Worm (Caenorhabditis elegans) whole organism, L3 larva: ENCODE results near the gene F37A8.5.
A peak's percentile ranks its signal among the peaks of the same experiment; 100 is the strongest.

Experiments used
- R02D3.7 ChIP-seq: fragments of 150-350 bp; optimal IDR thresholded peaks from 2 replicates; lab custom pipeline; 2014; ENCODE audit warnings: missing biosample characterization, missing genetic modification characterization
- ZK546.5 ChIP-seq: sonication (generic microtip); optimal IDR thresholded peaks from 2 replicates; lab custom pipeline; 2017; ENCODE audit warnings: missing biosample characterization, missing genetic modification characterization
- aly-2 ChIP-seq: fragments of 150-350 bp; optimal IDR thresholded peaks from 2 replicates; lab custom pipeline; 2014; ENCODE audit warnings: missing biosample characterization, missing genetic modification characterization
- ama-1 ChIP-seq: fragments of 150-350 bp; optimal IDR thresholded peaks from 2 replicates; lab custom pipeline; 2018
- ceh-16 ChIP-seq: sonication (generic microtip); optimal IDR thresholded peaks from 2 replicates; lab custom pipeline; 2017; ENCODE audit warnings: missing biosample characterization, missing genetic modification characterization
- ceh-28 ChIP-seq: fragments of 150-350 bp; optimal IDR thresholded peaks from 2 replicates; lab custom pipeline; 2014; ENCODE audit warnings: missing biosample characterization, missing genetic modification reagents, missing genetic modification characterization
- ceh-9 ChIP-seq: sonication (generic microtip); optimal IDR thresholded peaks from 2 replicates; lab custom pipeline; 2018; ENCODE audit warnings: missing biosample characterization, missing genetic modification characterization
- daf-12 ChIP-seq: fragments of 150-350 bp; optimal IDR thresholded peaks from 2 replicates; lab custom pipeline; 2014; ENCODE audit warnings: missing biosample characterization, missing genetic modification reagents, missing genetic modification characterization
- egl-27 ChIP-seq: sonication (generic microtip); optimal IDR thresholded peaks from 4 replicates; lab custom pipeline; 2017; ENCODE audit warnings: missing biosample characterization, missing genetic modification reagents, missing genetic modification characterization
- egl-5 ChIP-seq: fragments of 150-350 bp; optimal IDR thresholded peaks from 2 replicates; lab custom pipeline; 2017; ENCODE audit warnings: missing biosample characterization, missing genetic modification reagents, missing genetic modification characterization, inconsistent platforms
- elt-1 ChIP-seq: fragments of 150-350 bp; optimal IDR thresholded peaks from 2 replicates; lab custom pipeline; 2014; ENCODE audit warnings: missing biosample characterization, missing genetic modification characterization
- elt-2 ChIP-seq: sonication (generic microtip); optimal IDR thresholded peaks from 2 replicates; lab custom pipeline; 2016; ENCODE audit warnings: missing genetic modification reagents, mild to moderate bottlenecking, missing genetic modification characterization, missing compliant biosample characterization
- elt-3 ChIP-seq, 3 experiments: fragments of 150-350 bp in 1 of 3; sonication (generic microtip) in 2 of 3; optimal IDR thresholded peaks; 2 replicates in 2 of 3; 4 replicates in 1 of 3; lab custom pipeline; 2014 to 2017; ENCODE audit warnings: missing biosample characterization in 3 of 3, missing genetic modification characterization in 3 of 3
- eor-1 ChIP-seq, 2 experiments: fragments of 150-350 bp; optimal IDR thresholded peaks; 2 replicates each; lab custom pipeline; 2014 to 2018; ENCODE audit warnings: missing biosample characterization in 2 of 2, missing genetic modification characterization in 2 of 2
- fkh-10 ChIP-seq: sonication (generic microtip); optimal IDR thresholded peaks from 2 replicates; lab custom pipeline; 2017; ENCODE audit warnings: missing biosample characterization, missing genetic modification reagents, missing genetic modification characterization
- fkh-2 ChIP-seq: fragments of 150-350 bp; optimal IDR thresholded peaks from 2 replicates; lab custom pipeline; 2014; ENCODE audit warnings: missing biosample characterization, missing genetic modification reagents, missing genetic modification characterization
- fos-1 ChIP-seq: fragments of 150-350 bp; optimal IDR thresholded peaks from 2 replicates; lab custom pipeline; 2014; ENCODE audit warnings: missing biosample characterization, missing genetic modification characterization
- hmg-11 ChIP-seq: sonication (generic microtip); optimal IDR thresholded peaks from 2 replicates; lab custom pipeline; 2016; ENCODE audit warnings: missing genetic modification characterization, missing compliant biosample characterization
- jun-1 ChIP-seq: fragments of 150-350 bp; optimal IDR thresholded peaks from 2 replicates; lab custom pipeline; 2014; ENCODE audit warnings: missing biosample characterization, missing genetic modification reagents, missing genetic modification characterization
- lin-15B ChIP-seq: fragments of 150-350 bp; optimal IDR thresholded peaks from 2 replicates; lab custom pipeline; 2014; ENCODE audit warnings: missing biosample characterization, missing genetic modification characterization
- lsy-12 ChIP-seq: sonication (generic microtip); optimal IDR thresholded peaks from 2 replicates; lab custom pipeline; 2016; ENCODE audit warnings: mild to moderate bottlenecking, missing genetic modification characterization, missing compliant biosample characterization
- mdl-1 ChIP-seq: fragments of 150-350 bp; optimal IDR thresholded peaks from 2 replicates; lab custom pipeline; 2014; ENCODE audit warnings: missing biosample characterization, missing genetic modification characterization
- mml-1 ChIP-seq: fragments of 150-350 bp; sonication (generic microtip); optimal IDR thresholded peaks from 3 replicates; lab custom pipeline; 2014; ENCODE audit warnings: missing biosample characterization, missing genetic modification characterization
- nfya-1 ChIP-seq: sonication (generic microtip); optimal IDR thresholded peaks from 2 replicates; lab custom pipeline; 2017; ENCODE audit warnings: missing genetic modification characterization, mild to moderate bottlenecking, missing compliant biosample characterization, antibody characterized with exemption, moderate library complexity; ENCODE audit not compliant: insufficient read depth
- nhr-12 ChIP-seq: fragments of 150-350 bp; optimal IDR thresholded peaks from 2 replicates; lab custom pipeline; 2014; ENCODE audit warnings: missing biosample characterization, missing genetic modification characterization
- nhr-23 ChIP-seq: fragments of 150-350 bp; optimal IDR thresholded peaks from 2 replicates; lab custom pipeline; 2014; ENCODE audit warnings: missing biosample characterization, missing genetic modification reagents, missing genetic modification characterization
- nhr-237 ChIP-seq: fragments of 150-350 bp; optimal IDR thresholded peaks from 2 replicates; lab custom pipeline; 2014; ENCODE audit warnings: missing biosample characterization, missing genetic modification characterization
- nhr-25 ChIP-seq: sonication (generic microtip); optimal IDR thresholded peaks from 2 replicates; lab custom pipeline; 2017; ENCODE audit warnings: missing biosample characterization, missing genetic modification characterization
- nhr-28 ChIP-seq: fragments of 150-350 bp; optimal IDR thresholded peaks from 2 replicates; lab custom pipeline; 2014; ENCODE audit warnings: missing biosample characterization, missing genetic modification characterization
- nhr-43 ChIP-seq: sonication (generic microtip); optimal IDR thresholded peaks from 2 replicates; lab custom pipeline; 2016; ENCODE audit warnings: mild to moderate bottlenecking, missing genetic modification characterization, missing compliant biosample characterization; ENCODE audit not compliant: poor library complexity, severe bottlenecking
- nhr-67 ChIP-seq: fragments of 150-350 bp; optimal IDR thresholded peaks from 2 replicates; lab custom pipeline; 2014; ENCODE audit warnings: missing biosample characterization, missing genetic modification characterization
- nhr-76 ChIP-seq: fragments of 150-350 bp; sonication (generic microtip); optimal IDR thresholded peaks from 5 replicates; lab custom pipeline; 2014; ENCODE audit warnings: missing biosample characterization, missing genetic modification characterization
- nhr-77 ChIP-seq: fragments of 150-350 bp; optimal IDR thresholded peaks from 2 replicates; lab custom pipeline; 2014; ENCODE audit warnings: missing biosample characterization, missing genetic modification characterization
- pha-4 ChIP-seq: fragments of 150-350 bp; optimal IDR thresholded peaks from 2 replicates; lab custom pipeline; 2014; ENCODE audit warnings: missing biosample characterization, missing genetic modification reagents, missing genetic modification characterization
- pqm-1 ChIP-seq: fragments of 150-350 bp; optimal IDR thresholded peaks from 2 replicates; lab custom pipeline; 2017; ENCODE audit warnings: missing biosample characterization, missing genetic modification characterization, inconsistent platforms
- sea-2 ChIP-seq: fragments of 150-350 bp; sonication (generic microtip); optimal IDR thresholded peaks from 4 replicates; lab custom pipeline; 2014; ENCODE audit warnings: missing biosample characterization, missing genetic modification reagents, missing genetic modification characterization
- skn-1 ChIP-seq: fragments of 150-350 bp; optimal IDR thresholded peaks from 2 replicates; lab custom pipeline; 2014; ENCODE audit warnings: missing biosample characterization, missing genetic modification characterization
- snpc-4 ChIP-seq: fragments of 150-350 bp; optimal IDR thresholded peaks from 2 replicates; lab custom pipeline; 2014; ENCODE audit warnings: missing biosample characterization, missing genetic modification characterization
- tbx-2 ChIP-seq: sonication (generic microtip); optimal IDR thresholded peaks from 2 replicates; lab custom pipeline; 2016; ENCODE audit warnings: mild to moderate bottlenecking, missing genetic modification characterization, missing compliant biosample characterization
- unc-39 ChIP-seq: sonication (generic microtip); optimal IDR thresholded peaks from 4 replicates; lab custom pipeline; 2017; ENCODE audit warnings: missing biosample characterization, missing genetic modification characterization
- unc-62 ChIP-seq: fragments of 150-350 bp; sonication (generic microtip); optimal IDR thresholded peaks from 4 replicates; lab custom pipeline; 2014; ENCODE audit warnings: missing biosample characterization, missing genetic modification reagents, missing genetic modification characterization
- zag-1 ChIP-seq: fragments of 150-350 bp; optimal IDR thresholded peaks from 2 replicates; lab custom pipeline; 2014; ENCODE audit warnings: missing biosample characterization, missing genetic modification characterization
- ztf-11 ChIP-seq: fragments of 150-350 bp; optimal IDR thresholded peaks from 2 replicates; lab custom pipeline; 2014; ENCODE audit warnings: missing biosample characterization, missing genetic modification characterization
- ztf-4 ChIP-seq: fragments of 150-350 bp; optimal IDR thresholded peaks from 2 replicates; lab custom pipeline; 2014; ENCODE audit warnings: missing biosample characterization, missing genetic modification characterization

Gene F37A8.5

DNA sequence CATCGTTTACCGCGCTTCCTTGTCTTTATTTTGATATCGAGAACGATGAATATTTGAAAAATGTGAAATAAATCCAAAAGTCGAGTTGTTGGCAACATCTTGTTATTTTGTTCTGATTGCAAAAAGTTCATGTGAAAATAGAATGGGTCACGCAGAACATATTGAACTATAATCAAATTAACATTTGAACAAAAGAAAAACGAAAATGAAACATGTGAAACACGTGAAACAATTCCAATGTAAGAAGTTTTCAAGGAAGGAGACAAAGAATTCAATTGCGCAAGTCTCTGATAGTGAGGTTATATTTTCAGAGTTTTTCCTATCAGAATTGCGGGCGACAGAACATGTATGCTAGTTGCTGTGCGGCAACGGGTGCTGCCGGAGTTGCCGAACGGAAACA, 25.0 kb upstream of the F37A8.5 start, which contains the start of gene F37A8.2:
TSS of gene F37A8.2 (minus strand) at position 101 of the 400 bp plus-strand sequence.
- TF ChIP-seq nhr-67 = no peak
- no peak for TF ChIP-seq aly-2 (tag; lab: Kevin White, UChicago)
- no peak for TF ChIP-seq elt-1
- TF ChIP-seq hmg-11 = no peak
- no peak for TF ChIP-seq sea-2 (GFP tag; lab: Kevin White, UChicago)
- TF ChIP-seq lin-15B (tag; lab: Kevin White, UChicago) = no peak
- TF ChIP-seq ceh-16 = no peak
- TF ChIP-seq jun-1 = no peak
- no peak for TF ChIP-seq nhr-12 (tag; lab: Kevin White, UChicago)
- no peak for TF ChIP-seq eor-1 (tag; optimal IDR thresholded peaks at IDR 0.05; lab: Kevin White, UChicago)
- no peak for TF ChIP-seq egl-27 (tag; lab: Kevin White, UChicago)
- no peak for TF ChIP-seq mml-1 (tag; lab: Kevin White, UChicago)
- TF ChIP-seq, all 47 proteins: peak for 0

DNA sequence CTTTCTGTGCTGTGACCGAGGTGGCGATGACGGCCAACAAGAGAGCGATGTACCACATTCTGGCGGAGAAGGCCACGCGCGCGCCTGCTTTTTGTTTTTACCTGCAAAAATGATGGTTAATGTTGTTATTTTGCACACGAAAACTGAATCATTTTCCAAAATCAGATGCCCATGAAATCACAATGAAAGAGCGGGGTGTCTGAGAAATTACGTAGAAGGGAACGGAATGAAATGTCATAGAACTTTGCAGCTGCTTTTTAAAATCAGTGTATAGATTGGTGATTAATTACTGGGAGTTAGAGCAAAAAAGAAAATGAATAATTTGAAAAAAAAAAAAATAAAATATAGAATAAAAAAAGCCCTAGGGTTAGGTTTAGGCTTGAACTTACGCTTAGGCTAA, 20.6 kb upstream of the F37A8.5 start, which contains the start of gene npl-10:
TSS of gene npl-10 (minus strand) at position 101 of the 400 bp plus-strand sequence.
- TF ChIP-seq eor-1 (tag; optimal IDR thresholded peaks at IDR 0.05; lab: Kevin White, UChicago) (no peak), fos-1 (tag; lab: Kevin White, UChicago) (no peak), ama-1 (lab: Kevin White, UChicago) (no peak), skn-1 (tag; lab: Kevin White, UChicago) (no peak), nhr-76 (tag; lab: Kevin White, UChicago) (no peak), mdl-1 (tag; lab: Kevin White, UChicago) (no peak), ceh-16 (no peak), egl-27 (tag; lab: Kevin White, UChicago) (no peak), nhr-67 (no peak), nhr-43 (no peak), elt-3 (tag; optimal IDR thresholded peaks at IDR 0.05; lab: Kevin White, UChicago) (no peak), aly-2 (tag; lab: Kevin White, UChicago) (no peak), elt-2 (tag; lab: Kevin White, UChicago) (no peak)

DNA sequence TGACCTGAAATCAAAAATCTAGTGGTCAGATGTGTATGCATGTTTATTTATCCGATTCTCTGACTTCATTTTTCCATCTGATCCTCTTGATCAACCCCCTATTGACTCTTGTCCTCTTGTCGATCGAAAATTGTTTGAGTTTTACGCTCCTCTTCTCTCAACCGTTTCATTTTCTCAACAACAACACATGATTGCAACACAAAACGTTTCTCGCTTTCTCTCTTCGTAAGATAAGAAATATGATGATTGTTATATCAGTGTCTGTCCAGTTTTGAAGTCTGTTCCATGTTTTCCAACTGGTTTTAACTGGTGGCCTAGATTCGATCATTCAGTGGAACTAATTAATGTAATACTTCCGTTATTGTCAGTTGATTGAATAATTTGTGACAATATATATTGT, 4.4 kb upstream of the F37A8.5 start:
- peak; percentile 8 for TF ChIP-seq nfya-1 (tag; lab: Kevin White, UChicago)
- peak; percentile 26 for TF ChIP-seq elt-2 (tag; lab: Kevin White, UChicago)
- TF ChIP-seq snpc-4 (tag; lab: Kevin White, UChicago) = peak; percentile 15
- TF ChIP-seq nhr-43 = peak; percentile 46
- no peak for TF ChIP-seq nhr-76 (tag; lab: Kevin White, UChicago)
- peak; percentile 80 for TF ChIP-seq pha-4 (tag; lab: Kevin White, UChicago)
- peak; percentile 77 for TF ChIP-seq nhr-23 (tag; lab: Kevin White, UChicago)
- peak; percentile 26 for TF ChIP-seq pqm-1 (tag; lab: Kevin White, UChicago)
- TF ChIP-seq elt-1 = no peak
- no peak for TF ChIP-seq daf-12 (tag; lab: Kevin White, UChicago)

DNA sequence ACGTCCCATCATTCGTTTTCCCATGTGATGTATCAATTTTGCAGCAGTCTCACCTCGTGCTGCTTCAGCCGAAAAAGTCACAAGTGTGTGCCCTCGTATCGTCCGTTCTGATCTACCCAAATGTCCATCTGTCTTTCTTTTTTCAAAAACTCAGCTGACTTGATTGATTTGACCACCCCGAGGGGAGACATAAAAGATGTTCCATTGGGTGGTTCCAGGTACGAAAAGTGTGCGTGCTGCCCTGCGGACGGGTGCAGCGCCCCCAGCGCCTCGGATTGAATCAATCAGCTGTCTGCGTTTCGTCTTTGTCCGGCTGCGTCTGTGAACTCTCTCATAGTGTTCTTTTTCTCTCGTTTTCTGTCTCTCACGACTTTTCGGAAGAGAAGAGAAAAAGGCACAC, 3.2 kb upstream of the F37A8.5 start:
- TF ChIP-seq mml-1 (tag; lab: Kevin White, UChicago) = no peak
- no peak for TF ChIP-seq fos-1 (tag; lab: Kevin White, UChicago)
- TF ChIP-seq ztf-11 = no peak
- peak; percentile 69 for TF ChIP-seq ceh-28 (tag; lab: Kevin White, UChicago)
- TF ChIP-seq pqm-1 (tag; lab: Kevin White, UChicago) = no peak
- TF ChIP-seq nhr-77 (tag; lab: Kevin White, UChicago) = no peak
- no peak for TF ChIP-seq sea-2 (GFP tag; lab: Kevin White, UChicago)
- TF ChIP-seq unc-62 = peak; percentile 15
- peak; percentile 40 for TF ChIP-seq tbx-2
- peak; percentile 26 for TF ChIP-seq elt-2 (tag; lab: Kevin White, UChicago)
- TF ChIP-seq nhr-12 (tag; lab: Kevin White, UChicago) = no peak
- no peak for TF ChIP-seq elt-3 (tag; optimal IDR thresholded peaks at IDR 0.05; lab: Kevin White, UChicago)
- TF ChIP-seq fkh-10 = no peak
- TF ChIP-seq R02D3.7 (tag; lab: Kevin White, UChicago) = no peak
- TF ChIP-seq lin-15B (tag; lab: Kevin White, UChicago) = peak; percentile 23
- peak; percentile 16 for TF ChIP-seq egl-5
- TF ChIP-seq hmg-11 = peak; percentile 66
- peak; percentile 85 for TF ChIP-seq nhr-43
- no peak for TF ChIP-seq ceh-16
- TF ChIP-seq skn-1 (tag; lab: Kevin White, UChicago) = no peak
- no peak for TF ChIP-seq zag-1 (tag; lab: Kevin White, UChicago)
- TF ChIP-seq jun-1 = peak; percentile 33
- no peak for TF ChIP-seq nhr-67
- no peak for TF ChIP-seq nhr-237 (tag; lab: Kevin White, UChicago)
- TF ChIP-seq ceh-9 (tag; lab: Kevin White, UChicago) = no peak
- no peak for TF ChIP-seq nhr-28
- TF ChIP-seq nhr-25 (tag; lab: Kevin White, UChicago) = peak; percentile 6
- no peak for TF ChIP-seq aly-2 (tag; lab: Kevin White, UChicago)
- no peak for TF ChIP-seq nhr-76 (tag; lab: Kevin White, UChicago)
- TF ChIP-seq elt-1 = peak; percentile 84
- TF ChIP-seq pha-4 (tag; lab: Kevin White, UChicago) = peak; percentile 39
- TF ChIP-seq ZK546.5 = no peak
- no peak for TF ChIP-seq unc-39 (tag; lab: Kevin White, UChicago)
- peak; percentile 33 for TF ChIP-seq lsy-12 (tag; lab: Kevin White, UChicago)
- no peak for TF ChIP-seq ztf-4 (tag; lab: Kevin White, UChicago)
- TF ChIP-seq fkh-2 (tag; lab: Kevin White, UChicago) = no peak
- no peak for TF ChIP-seq eor-1 (tag; optimal IDR thresholded peaks at IDR 0.05; lab: Kevin White, UChicago)
- no peak for TF ChIP-seq daf-12 (tag; lab: Kevin White, UChicago)
